Fruit fly (Drosophila melanogaster) whole organism, embryonic: ENCODE data around the gene CG13676.

Experiments
- CG18599 ChIP-seq: fragments of 200-800 bp; sonication (Bioruptor generic); optimal IDR thresholded peaks from 3 replicates; lab custom pipeline; 2017; ENCODE audit warnings: missing biosample characterization, missing genetic modification characterization, mild to moderate bottlenecking, moderate library complexity, missing genetic modification reagents
- CG8765 ChIP-seq: fragments of 200-800 bp; sonication (Bioruptor generic); IDR thresholded peaks from 2 replicates; pipeline ENCODE4 v1.3.6; 2022; ENCODE audit warnings: missing biosample characterization, missing genetic modification characterization
- E2f1 ChIP-seq: fragments of 200-800 bp; sonication (Bioruptor generic); IDR thresholded peaks from 2 replicates; pipeline ENCODE4 v1.3.6; 2022; ENCODE audit warnings: missing biosample characterization, missing genetic modification characterization
- HLH54F ChIP-seq: fragments of 200-800 bp; sonication (Bioruptor generic); optimal IDR thresholded peaks from 3 replicates; lab custom pipeline; 2016; ENCODE audit warnings: missing biosample characterization, missing genetic modification characterization
- ken ChIP-seq: fragments of 200-800 bp; sonication (Bioruptor generic); IDR thresholded peaks from 3 replicates; pipeline ENCODE4 v1.3.6; 2022; ENCODE audit warnings: missing biosample characterization, missing genetic modification characterization

dm6 chr3L:8127712-8128210, 23.9 kb downstream of the CG13676 start, which contains the start of the genes Cds and Uba2:
- TF ChIP-seq E2f1 (GFP tag; lab: Robert Waterston, UW) (peak; percentile 88), HLH54F (GFP tag; lab: Kevin White, UChicago) (peak; percentile 88), CG8765 (GFP tag; lab: Robert Waterston, UW) (peak; percentile 79), ken (peak; percentile 90), CG18599 (peak; percentile 96)
